Fruit fly (Drosophila melanogaster): ENCODE measurements around the gene CG32264.

The CG32264 gene

DNA sequence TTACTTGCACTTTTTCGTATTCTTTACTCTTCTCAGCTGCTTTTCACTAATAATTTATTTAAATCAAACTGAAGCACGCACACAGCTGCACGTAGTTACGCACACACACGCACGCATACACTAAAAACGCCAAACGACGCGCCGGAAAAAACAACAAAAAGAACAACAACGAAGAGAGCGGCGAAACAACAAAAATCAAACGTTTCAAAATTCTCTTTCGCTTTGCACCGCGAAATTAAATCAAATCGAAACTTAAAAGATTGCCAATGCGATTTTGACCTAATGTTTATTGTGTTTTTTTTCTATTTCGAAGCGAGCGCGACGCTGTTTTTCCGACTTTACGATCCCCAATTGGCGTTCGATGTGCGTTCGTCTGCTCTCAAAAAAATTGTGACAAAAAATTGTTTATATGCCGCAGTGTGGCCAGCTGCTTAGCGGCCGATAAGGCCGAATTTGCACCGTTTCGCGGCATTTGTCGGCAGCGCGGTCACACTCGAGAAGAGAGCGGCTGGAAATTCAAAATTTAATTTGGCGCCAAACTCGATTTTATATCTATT is 18.6 kb downstream of the CG32264 start (continued):
- TF ChIP-seq CG16813 (GFP tag; IDR thresholded peaks at IDR 0.05; ENCODE audit: partially characterized antibody) (peak; percentile 42), CG15479 (GFP tag; optimal IDR thresholded peaks at IDR 0.05) (no peak), cg (GFP tag; optimal IDR thresholded peaks at IDR 0.05) (peak; percentile 87), CG2202 (tag; optimal IDR thresholded peaks at IDR 0.05) (peak; percentile 33), YL-1 (GFP tag; optimal IDR thresholded peaks at IDR 0.05) (peak; percentile 66), dati (GFP tag; IDR thresholded peaks at IDR 0.05) (no peak), Aef1 (GFP tag; IDR thresholded peaks at IDR 0.05) (peak; percentile 44; the same call in 1 of the 3 replicates), Hr51 (GFP tag; optimal IDR thresholded peaks at IDR 0.05) (peak; percentile 8 to 22), yki (optimal IDR thresholded peaks at IDR 0.05) (no peak), CG7357 (GFP tag; IDR thresholded peaks at IDR 0.05) (no peak), ERR (GFP tag; optimal IDR thresholded peaks at IDR 0.05) (no peak), HmgZ (tag; optimal IDR thresholded peaks at IDR 0.05) (peak; percentile 64), CrebB (tag; optimal IDR thresholded peaks at IDR 0.05) (peak; percentile 59), CG12659 (GFP tag; optimal IDR thresholded peaks at IDR 0.05) (peak; percentile 45), CG2712 (tag; optimal IDR thresholded peaks at IDR 0.05) (peak; percentile 32), vfl (GFP tag; optimal IDR thresholded peaks at IDR 0.05) (no peak), oc (tag; optimal IDR thresholded peaks at IDR 0.05) (peak; percentile 32), pum (GFP tag; optimal IDR thresholded peaks at IDR 0.05) (no peak), CG6683 (GFP tag; optimal IDR thresholded peaks at IDR 0.05) (no peak), CG17361 (GFP tag; IDR thresholded peaks at IDR 0.05) (0 out of 3 replicates have a peak, but pooled peaks have one; percentile 9), CG2116 (GFP tag; optimal IDR thresholded peaks at IDR 0.05) (peak; percentile 47), ab (GFP tag; optimal IDR thresholded peaks at IDR 0.05) (no peak), B-H2 (GFP tag; optimal IDR thresholded peaks at IDR 0.05) (peak; percentile 37), CG8290 (GFP tag; optimal IDR thresholded peaks at IDR 0.05) (no peak), CG8290 (tag; optimal IDR thresholded peaks at IDR 0.05) (peak in 1 of 2 experiments; percentile 79), Elba2 (GFP tag; optimal IDR thresholded peaks at IDR 0.05) (peak; percentile 42), D (optimal IDR thresholded peaks at IDR 0.05) (no peak), D (GFP tag; optimal IDR thresholded peaks at IDR 0.05) (no peak), prd (optimal IDR thresholded peaks at IDR 0.05) (no peak), prd (GFP tag; IDR thresholded peaks at IDR 0.05) (0 out of 3 replicates have a peak, but pooled peaks have one; percentile 6), CG4360 (GFP tag; IDR thresholded peaks at IDR 0.05) (peak; percentile 81), CG13775 (GFP tag; optimal IDR thresholded peaks at IDR 0.05) (no peak), grau (tag; optimal IDR thresholded peaks at IDR 0.05) (peak; percentile 50), chm (GFP tag; IDR thresholded peaks at IDR 0.05) (peak; percentile 68)

DNA sequence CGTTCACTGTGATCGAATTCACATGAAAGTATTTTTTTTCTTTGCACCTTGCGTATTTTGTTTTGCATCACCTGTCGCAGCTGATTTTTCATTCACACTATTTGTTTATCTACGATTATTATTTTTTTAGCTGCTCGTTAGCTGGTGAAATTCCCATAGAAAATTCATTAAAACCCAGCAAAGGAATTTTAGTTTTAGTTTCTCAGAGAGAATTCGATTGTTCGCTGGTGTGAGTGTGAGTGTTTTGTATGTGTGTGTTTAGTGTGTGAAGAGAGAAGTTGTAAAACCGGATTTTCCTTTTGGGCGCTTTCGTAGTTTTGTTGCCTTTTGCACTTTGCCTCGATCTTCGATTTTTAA is 19.2 kb downstream of the CG32264 start:
- TF ChIP-seq Nf-YC (tag; optimal IDR thresholded peaks at IDR 0.05) (no peak), CG32767 (GFP tag; IDR thresholded peaks at IDR 0.05) (no peak), HLH3B (GFP tag; IDR thresholded peaks at IDR 0.05) (no peak), CG12236 (GFP tag; optimal IDR thresholded peaks at IDR 0.05) (no peak), cato (GFP tag; optimal IDR thresholded peaks at IDR 0.05; ENCODE audit: borderline replicate concordance) (no peak), Camta (GFP tag; optimal IDR thresholded peaks at IDR 0.05) (no peak), CG11247 (GFP tag; IDR thresholded peaks at IDR 0.05) (no peak), ssp (GFP tag; IDR thresholded peaks at IDR 0.05) (no peak), CG4820 (GFP tag; optimal IDR thresholded peaks at IDR 0.05) (no peak), ind (GFP tag; optimal IDR thresholded peaks at IDR 0.05) (no peak), Antp (GFP tag; optimal IDR thresholded peaks at IDR 0.05) (no peak), CG7271 (tag; optimal IDR thresholded peaks at IDR 0.05) (no peak), kni (GFP tag; optimal IDR thresholded peaks at IDR 0.05) (peak; percentile 45), CG1832 (GFP tag; optimal IDR thresholded peaks at IDR 0.05) (no peak), eyg (GFP tag; optimal IDR thresholded peaks at IDR 0.05) (no peak), sug (tag; optimal IDR thresholded peaks at IDR 0.05) (no peak), sima (GFP tag; optimal IDR thresholded peaks at IDR 0.05) (no peak), Hand (GFP tag; optimal IDR thresholded peaks at IDR 0.05) (no peak), sd (tag; optimal IDR thresholded peaks at IDR 0.05) (peak; percentile 79), CG12659 (GFP tag; optimal IDR thresholded peaks at IDR 0.05) (no peak), Bdp1 (GFP tag; optimal IDR thresholded peaks at IDR 0.05) (no peak)
